Fruit fly (Drosophila melanogaster) whole organism, embryonic: ENCODE measurements around the gene CG7298.

Experiments
- CG12769 ChIP-seq: fragments of 200-800 bp; sonication (Bioruptor generic); optimal IDR thresholded peaks from 2 replicates; lab custom pipeline; 2019; ENCODE audit warnings: missing biosample characterization, mild to moderate bottlenecking, missing genetic modification characterization, moderate library complexity
- CG14014 ChIP-seq: fragments of 200-800 bp; sonication (Bioruptor generic); IDR thresholded peaks from 2 replicates; pipeline ENCODE4 v1.3.6; 2022; ENCODE audit warnings: missing biosample characterization, missing genetic modification characterization
- CG15514 ChIP-seq: fragments of 200-800 bp; sonication (Bioruptor generic); optimal IDR thresholded peaks from 3 replicates; lab custom pipeline; 2017; ENCODE audit warnings: missing biosample characterization, missing genetic modification characterization, mild to moderate bottlenecking, moderate library complexity, missing genetic modification reagents
- CG18599 ChIP-seq: fragments of 200-800 bp; sonication (Bioruptor generic); optimal IDR thresholded peaks from 3 replicates; lab custom pipeline; 2017; ENCODE audit warnings: missing biosample characterization, missing genetic modification characterization, mild to moderate bottlenecking, moderate library complexity, missing genetic modification reagents
- CG18764 ChIP-seq: fragments of 200-800 bp; sonication (Bioruptor generic); optimal IDR thresholded peaks from 3 replicates; lab custom pipeline; 2016; ENCODE audit warnings: missing biosample characterization, missing genetic modification characterization
- CG2129 ChIP-seq: fragments of 200-800 bp; sonication (Bioruptor generic); IDR thresholded peaks from 2 replicates; pipeline ENCODE4 v1.3.6; 2022; ENCODE audit warnings: missing biosample characterization, missing genetic modification characterization; ENCODE audit not compliant: partially characterized antibody
- CG2875 ChIP-seq: fragments of 200-800 bp; sonication (Bioruptor generic); optimal IDR thresholded peaks from 2 replicates; lab custom pipeline; 2017; ENCODE audit warnings: missing biosample characterization, mild to moderate bottlenecking, missing genetic modification characterization, missing genetic modification reagents
- CG30431 ChIP-seq: fragments of 200-800 bp; sonication (Bioruptor generic); optimal IDR thresholded peaks from 2 replicates; lab custom pipeline; 2017; ENCODE audit warnings: missing biosample characterization, missing genetic modification characterization
- CG32532 ChIP-seq: fragments of 200-800 bp; sonication (Bioruptor generic); IDR thresholded peaks from 2 replicates; pipeline ENCODE4 v1.3.6; 2022; ENCODE audit warnings: missing biosample characterization, missing genetic modification characterization
- CG34376 ChIP-seq: fragments of 200-800 bp; sonication (Bioruptor generic); optimal IDR thresholded peaks from 2 replicates; lab custom pipeline; 2018; ENCODE audit warnings: missing biosample characterization, mild to moderate bottlenecking, missing genetic modification characterization
- CG3847 ChIP-seq: fragments of 200-800 bp; sonication (Bioruptor generic); IDR thresholded peaks from 2 replicates; pipeline ENCODE4 v1.3.6; 2022; ENCODE audit warnings: missing biosample characterization, missing genetic modification characterization
- CG6791 ChIP-seq: fragments of 200-800 bp; sonication (Bioruptor generic); IDR thresholded peaks from 3 replicates; pipeline ENCODE4 v1.3.6; 2022; ENCODE audit warnings: missing biosample characterization, missing genetic modification characterization; ENCODE audit not compliant: partially characterized antibody
- CG9727 ChIP-seq: fragments of 200-800 bp; sonication (Bioruptor generic); optimal IDR thresholded peaks from 3 replicates; lab custom pipeline; 2017; ENCODE audit warnings: missing biosample characterization, mild to moderate bottlenecking, missing genetic modification characterization
- CG9797 ChIP-seq: fragments of 200-800 bp; sonication (Bioruptor generic); optimal IDR thresholded peaks from 3 replicates; lab custom pipeline; 2018; ENCODE audit warnings: missing biosample characterization, mild to moderate bottlenecking, missing genetic modification characterization
- Chrac-16 ChIP-seq: fragments of 200-800 bp; sonication (Bioruptor generic); optimal IDR thresholded peaks from 3 replicates; lab custom pipeline; 2016; ENCODE audit warnings: missing biosample characterization, missing genetic modification characterization
- CkIIα-i1 ChIP-seq: fragments of 200-800 bp; sonication (Bioruptor generic); IDR thresholded peaks from 2 replicates; pipeline ENCODE4 v1.3.6; 2022; ENCODE audit warnings: missing biosample characterization, missing genetic modification characterization
- Deaf1 ChIP-seq: fragments of 200-800 bp; optimal IDR thresholded peaks from 3 replicates; lab custom pipeline; 2019; ENCODE audit warnings: missing biosample characterization, mild to moderate bottlenecking, missing genetic modification characterization, moderate library complexity
- Dip2 ChIP-seq: fragments of 200-800 bp; sonication (Bioruptor generic); IDR thresholded peaks from 2 replicates; pipeline ENCODE4 v1.3.6; 2022; ENCODE audit warnings: missing biosample characterization, missing genetic modification characterization
- Hr51 ChIP-seq, 2 experiments: fragments of 200-800 bp; sonication (Bioruptor generic); optimal IDR thresholded peaks; 2 replicates in 1 of 2; 3 replicates in 1 of 2; lab custom pipeline; 2016 to 2018; ENCODE audit warnings: missing biosample characterization in 2 of 2, missing genetic modification characterization in 2 of 2, mild to moderate bottlenecking in 1 of 2, moderate library complexity in 1 of 2
- Hsf ChIP-seq: fragments of 200-800 bp; sonication (Bioruptor generic); optimal IDR thresholded peaks from 3 replicates; lab custom pipeline; 2016; ENCODE audit warnings: missing biosample characterization, missing genetic modification characterization
- Jarid2 ChIP-seq: fragments of 200-800 bp; sonication (Bioruptor generic); optimal IDR thresholded peaks from 3 replicates; lab custom pipeline; 2017; ENCODE audit warnings: mild to moderate bottlenecking, missing biosample characterization, missing genetic modification reagents, missing genetic modification characterization
- Med ChIP-seq: fragments of 200-800 bp; sonication (Bioruptor generic); peaks from one replicate; lab custom pipeline; 2016; ENCODE audit warnings: missing biosample characterization, missing genetic modification characterization, mild to moderate bottlenecking, inconsistent platforms, moderate library complexity
- NC2β ChIP-seq: fragments of 200-800 bp; sonication (Bioruptor generic); optimal IDR thresholded peaks from 2 replicates; lab custom pipeline; 2016; ENCODE audit warnings: missing biosample characterization, missing genetic modification characterization
- Scr ChIP-seq: fragments of 200-800 bp; sonication (Bioruptor generic); IDR thresholded peaks from 2 replicates; pipeline ENCODE4 v1.3.6; 2022; ENCODE audit warnings: missing biosample characterization, missing genetic modification characterization; ENCODE audit not compliant: partially characterized antibody
- Sry-β ChIP-seq: fragments of 200-800 bp; sonication (Bioruptor generic); optimal IDR thresholded peaks from 2 replicates; lab custom pipeline; 2018; ENCODE audit warnings: missing biosample characterization, mild to moderate bottlenecking, missing genetic modification characterization, moderate library complexity
- al ChIP-seq: fragments of 200-800 bp; sonication (Bioruptor generic); IDR thresholded peaks from 2 replicates; pipeline ENCODE4 v1.3.6; 2022; ENCODE audit warnings: missing biosample characterization, missing genetic modification characterization
- cas ChIP-seq: fragments of 200-800 bp; sonication (Bioruptor generic); IDR thresholded peaks from 2 replicates; pipeline ENCODE4 v1.3.6; 2022; ENCODE audit warnings: missing biosample characterization, missing genetic modification characterization
- cwo ChIP-seq: fragments of 200-800 bp; sonication (Bioruptor generic); optimal IDR thresholded peaks from 3 replicates; lab custom pipeline; 2017; ENCODE audit warnings: missing biosample characterization, missing genetic modification characterization, mild to moderate bottlenecking, moderate library complexity, missing genetic modification reagents
- dm ChIP-seq: fragments of 200-800 bp; sonication (Bioruptor generic); optimal IDR thresholded peaks from 3 replicates; lab custom pipeline; 2016; ENCODE audit warnings: missing biosample characterization, missing genetic modification characterization
- exex ChIP-seq: fragments of 200-800 bp; sonication (Bioruptor generic); optimal IDR thresholded peaks from 4 replicates; lab custom pipeline; 2018; ENCODE audit warnings: missing biosample characterization, mild to moderate bottlenecking, missing genetic modification characterization, moderate library complexity
- grn ChIP-seq: fragments of 200-800 bp; sonication (Bioruptor generic); optimal IDR thresholded peaks from 3 replicates; lab custom pipeline; 2017; ENCODE audit warnings: missing biosample characterization, missing genetic modification characterization
- gro ChIP-seq: fragments of 200-800 bp; sonication (Bioruptor generic); optimal IDR thresholded peaks from 2 replicates; lab custom pipeline; 2016; ENCODE audit warnings: missing biosample characterization, missing genetic modification characterization
- gsb-n ChIP-seq: fragments of 200-800 bp; sonication (Bioruptor generic); optimal IDR thresholded peaks from 3 replicates; lab custom pipeline; 2018; ENCODE audit warnings: missing biosample characterization, mild to moderate bottlenecking, missing genetic modification characterization
- maf-S ChIP-seq: fragments of 200-800 bp; sonication (Bioruptor generic); optimal IDR thresholded peaks from 2 replicates; lab custom pipeline; 2016; ENCODE audit warnings: missing biosample characterization, missing genetic modification characterization
- pnt ChIP-seq: fragments of 200-800 bp; sonication (Bioruptor generic); optimal IDR thresholded peaks from 3 replicates; lab custom pipeline; 2016; ENCODE audit warnings: missing biosample characterization, missing genetic modification characterization
- sd ChIP-seq: fragments of 200-800 bp; sonication (Bioruptor generic); optimal IDR thresholded peaks from 3 replicates; lab custom pipeline; 2018; ENCODE audit warnings: missing biosample characterization, mild to moderate bottlenecking, missing genetic modification characterization, moderate library complexity
- sug ChIP-seq: fragments of 200-800 bp; optimal IDR thresholded peaks from 2 replicates; lab custom pipeline; 2019; ENCODE audit warnings: missing biosample characterization, mild to moderate bottlenecking, missing genetic modification characterization, moderate library complexity
- ttk ChIP-seq: fragments of 200-800 bp; sonication (Bioruptor generic); IDR thresholded peaks from 2 replicates; pipeline ENCODE4 v2.1.2; 2022; ENCODE audit warnings: missing biosample characterization, missing genetic modification characterization
- tup ChIP-seq: fragments of 200-800 bp; sonication (Bioruptor generic); optimal IDR thresholded peaks from 2 replicates; lab custom pipeline; 2016; ENCODE audit warnings: missing biosample characterization, mild to moderate bottlenecking, missing genetic modification characterization, moderate library complexity
- unc-4 ChIP-seq: fragments of 200-800 bp; sonication (Bioruptor generic); IDR thresholded peaks from 2 replicates; pipeline ENCODE4 v1.3.6; 2022; ENCODE audit warnings: missing biosample characterization, missing genetic modification characterization; ENCODE audit not compliant: partially characterized antibody
- zfh1 ChIP-seq: fragments of 200-800 bp; sonication (Bioruptor generic); IDR thresholded peaks from 3 replicates; pipeline ENCODE4 v1.3.6; 2022; ENCODE audit warnings: missing biosample characterization, missing genetic modification characterization
- zfh2 ChIP-seq: fragments of 200-800 bp; sonication (Bioruptor generic); optimal IDR thresholded peaks from 2 replicates; lab custom pipeline; 2016; ENCODE audit warnings: missing biosample characterization, missing genetic modification characterization

CG7298 gene

dm6 chr3L:20194731-20195130 lies 8.8 kb downstream of the CG7298 start (continued):
- TF ChIP-seq sug (tag; lab: Kevin White, UChicago) (peak; percentile 5), maf-S (GFP tag; lab: Kevin White, UChicago) (no peak), Dip2 (GFP tag; lab: Robert Waterston, UW) (no peak), Sry-β (GFP tag; lab: Kevin White, UChicago) (no peak), CG15514 (GFP tag; lab: Kevin White, UChicago) (peak; percentile 31), CG2875 (GFP tag; lab: Kevin White, UChicago) (no peak), CG32532 (GFP tag; lab: Robert Waterston, UW) (peak; percentile 59), tup (GFP tag; lab: Kevin White, UChicago) (no peak), Chrac-16 (peak; percentile 30), zfh1 (GFP tag; lab: Robert Waterston, UW) (peak; percentile 49; the same call in 1 of the 3 replicates), CkIIα-i1 (GFP tag; lab: Robert Waterston, UW) (no peak)

dm6 chr3L:20193748-20194058 lies 9.8 kb downstream of the CG7298 start:
- TF ChIP-seq CG30431 (no peak), zfh2 (no peak), Jarid2 (GFP tag; lab: Kevin White, UChicago) (no peak), gro (GFP tag; lab: Kevin White, UChicago) (peak; percentile 7), exex (tag; lab: Kevin White, UChicago) (peak; percentile 97), Deaf1 (peak; percentile 22), gsb-n (tag; lab: Kevin White, UChicago) (no peak), CG12769 (no peak), unc-4 (GFP tag; lab: Robert Waterston, UW) (no peak), sug (tag; lab: Kevin White, UChicago) (peak; percentile 73), CG9797 (GFP tag; lab: Kevin White, UChicago) (no peak), CG9727 (GFP tag; lab: Kevin White, UChicago) (no peak), Hsf (no peak), sd (peak; percentile 42), CG6791 (GFP tag; lab: Robert Waterston, UW) (no peak), NC2β (GFP tag; lab: Kevin White, UChicago) (no peak), ttk (no peak), pnt (no peak), CG2129 (GFP tag; lab: Robert Waterston, UW) (no peak), dm (no peak), al (GFP tag; lab: Robert Waterston, UW) (no peak), CG3847 (GFP tag; lab: Robert Waterston, UW) (no peak), CG14014 (GFP tag; lab: Robert Waterston, UW) (no peak), CG18764 (GFP tag; lab: Kevin White, UChicago) (no peak), Hr51 (GFP tag; optimal IDR thresholded peaks at IDR 0.05; lab: Kevin White, UChicago) (no peak), cas (GFP tag; lab: Robert Waterston, UW) (no peak), CG34376 (GFP tag; lab: Kevin White, UChicago) (peak; percentile 90), CG18599 (GFP tag; lab: Kevin White, UChicago) (peak; percentile 8), grn (peak; percentile 73), cwo (GFP tag; lab: Kevin White, UChicago) (peak; percentile 35), Med (GFP tag; lab: Kevin White, UChicago) (peak; percentile 0), Scr (GFP tag; lab: Robert Waterston, UW) (no peak)
